Fruit fly (Drosophila melanogaster) whole organism, embryonic: ENCODE results near the gene side-III.
A peak's percentile ranks its signal among the peaks of the same experiment; 100 is the strongest.

Source experiments
- CG10431 ChIP-seq: fragments of 200-800 bp; sonication (Bioruptor generic); optimal IDR thresholded peaks from 3 replicates; lab custom pipeline; 2018; ENCODE audit warnings: missing biosample characterization, mild to moderate bottlenecking, missing genetic modification characterization
- CG10543 ChIP-seq: fragments of 200-800 bp; sonication (Bioruptor generic); optimal IDR thresholded peaks from 3 replicates; lab custom pipeline; 2017; ENCODE audit warnings: missing biosample characterization, mild to moderate bottlenecking, missing genetic modification characterization, moderate library complexity
- CG11398 ChIP-seq: fragments of 200-800 bp; sonication (Bioruptor generic); optimal IDR thresholded peaks from 2 replicates; lab custom pipeline; 2016; ENCODE audit warnings: missing biosample characterization, missing genetic modification characterization
- CG12236 ChIP-seq: fragments of 200-800 bp; sonication (Bioruptor generic); optimal IDR thresholded peaks from 2 replicates; lab custom pipeline; 2016; ENCODE audit warnings: missing biosample characterization, missing genetic modification characterization
- CG15269 ChIP-seq: fragments of 200-800 bp; sonication (Bioruptor generic); optimal IDR thresholded peaks from 2 replicates; lab custom pipeline; 2018; ENCODE audit warnings: missing biosample characterization, mild to moderate bottlenecking, missing genetic modification characterization, moderate library complexity
- CG15479 ChIP-seq: fragments of 200-800 bp; sonication (Bioruptor generic); optimal IDR thresholded peaks from 3 replicates; lab custom pipeline; 2019; ENCODE audit warnings: missing biosample characterization, mild to moderate bottlenecking, missing genetic modification characterization, moderate library complexity
- CG1647 ChIP-seq: fragments of 200-800 bp; sonication (Bioruptor generic); optimal IDR thresholded peaks from 3 replicates; lab custom pipeline; 2016; ENCODE audit warnings: missing biosample characterization, missing genetic modification characterization
- CG18011 ChIP-seq: fragments of 200-800 bp; sonication (Bioruptor generic); optimal IDR thresholded peaks from 2 replicates; lab custom pipeline; 2017; ENCODE audit warnings: missing biosample characterization, missing genetic modification characterization, mild to moderate bottlenecking, moderate library complexity, missing genotype
- CG3163 ChIP-seq: fragments of 200-800 bp; sonication (Bioruptor generic); optimal IDR thresholded peaks from 3 replicates; lab custom pipeline; 2016; ENCODE audit warnings: missing biosample characterization, missing genetic modification characterization
- CG4404 ChIP-seq: fragments of 200-800 bp; sonication (Bioruptor generic); IDR thresholded peaks from 2 replicates; pipeline ENCODE4 v1.3.6; 2022; ENCODE audit warnings: missing biosample characterization, missing genetic modification characterization
- CG6272 ChIP-seq: fragments of 200-800 bp; sonication (Bioruptor generic); IDR thresholded peaks from 2 replicates; pipeline ENCODE4 v1.3.6; 2022; ENCODE audit warnings: missing biosample characterization, missing genetic modification characterization
- CG6765 ChIP-seq: fragments of 200-800 bp; sonication (Bioruptor generic); optimal IDR thresholded peaks from 3 replicates; lab custom pipeline; 2017; ENCODE audit warnings: missing biosample characterization, mild to moderate bottlenecking, missing genetic modification characterization
- CG7963 ChIP-seq: fragments of 200-800 bp; sonication (Bioruptor generic); IDR thresholded peaks from 3 replicates; pipeline ENCODE4 v1.3.6; 2022; ENCODE audit warnings: missing biosample characterization, missing genetic modification characterization; ENCODE audit not compliant: partially characterized antibody
- CG8290 ChIP-seq, 3 experiments: fragments of 200-800 bp; sonication (Bioruptor generic); optimal IDR thresholded peaks; 2 replicates each; lab custom pipeline; 2016 to 2019; ENCODE audit warnings: missing biosample characterization in 3 of 3, missing genetic modification characterization in 3 of 3, mild to moderate bottlenecking in 2 of 3, moderate library complexity in 1 of 3
- CG8478 ChIP-seq: fragments of >200 bp; optimal IDR thresholded peaks from 2 replicates; lab custom pipeline; 2018
- Camta ChIP-seq: fragments of 200-800 bp; sonication (Bioruptor generic); optimal IDR thresholded peaks from 2 replicates; lab custom pipeline; 2016; ENCODE audit warnings: missing biosample characterization, missing genetic modification characterization
- Dip3 ChIP-seq: fragments of 200-800 bp; sonication (Bioruptor generic); optimal IDR thresholded peaks from 3 replicates; lab custom pipeline; 2016; ENCODE audit warnings: missing biosample characterization, missing genetic modification characterization
- Dp ChIP-seq: fragments of 200-800 bp; sonication (Bioruptor generic); optimal IDR thresholded peaks from 2 replicates; lab custom pipeline; 2018; ENCODE audit warnings: missing biosample characterization, mild to moderate bottlenecking, missing genetic modification characterization, moderate library complexity
- MBD-R2 ChIP-seq: fragments of 200-800 bp; sonication (Bioruptor generic); IDR thresholded peaks from 2 replicates; pipeline ENCODE4 v1.3.6; 2022; ENCODE audit warnings: missing biosample characterization, missing genetic modification characterization
- Max ChIP-seq: fragments of 200-800 bp; sonication (Bioruptor generic); optimal IDR thresholded peaks from 2 replicates; lab custom pipeline; 2016; ENCODE audit warnings: missing biosample characterization, mild to moderate bottlenecking, missing genetic modification characterization
- Med ChIP-seq: fragments of 200-800 bp; sonication (Bioruptor generic); peaks from one replicate; lab custom pipeline; 2016; ENCODE audit warnings: missing biosample characterization, missing genetic modification characterization, mild to moderate bottlenecking, inconsistent platforms, moderate library complexity
- Myb ChIP-seq: fragments of 200-800 bp; sonication (Bioruptor generic); optimal IDR thresholded peaks from 2 replicates; lab custom pipeline; 2016; ENCODE audit warnings: missing biosample characterization, missing genetic modification characterization
- Nf-YA ChIP-seq: fragments of 200-800 bp; sonication (Bioruptor generic); IDR thresholded peaks from 2 replicates; pipeline ENCODE4 v1.3.6; 2022; ENCODE audit warnings: missing biosample characterization, missing genetic modification characterization
- Nf-YB ChIP-seq: fragments of 200-800 bp; sonication (Bioruptor generic); optimal IDR thresholded peaks from 3 replicates; lab custom pipeline; 2019; ENCODE audit warnings: missing biosample characterization, mild to moderate bottlenecking, missing genetic modification characterization, moderate library complexity
- Opbp ChIP-seq: fragments of 200-800 bp; sonication (Bioruptor generic); IDR thresholded peaks from 3 replicates; pipeline ENCODE4 v1.3.6; 2022; ENCODE audit warnings: missing biosample characterization, missing genetic modification characterization; ENCODE audit not compliant: partially characterized antibody
- Poxn ChIP-seq: fragments of 200-800 bp; sonication (Bioruptor generic); IDR thresholded peaks from 2 replicates; pipeline ENCODE4 v1.3.6; 2022; ENCODE audit warnings: missing biosample characterization, missing genetic modification characterization
- Sox100B ChIP-seq: fragments of 200-800 bp; sonication (Bioruptor generic); optimal IDR thresholded peaks from 3 replicates; lab custom pipeline; 2018; ENCODE audit warnings: missing biosample characterization, mild to moderate bottlenecking, missing genetic modification characterization
- Spps ChIP-seq: fragments of 200-800 bp; sonication (Bioruptor generic); optimal IDR thresholded peaks from 2 replicates; lab custom pipeline; 2018; ENCODE audit warnings: missing biosample characterization, mild to moderate bottlenecking, missing genetic modification characterization
- Sry-β ChIP-seq: fragments of 200-800 bp; sonication (Bioruptor generic); optimal IDR thresholded peaks from 2 replicates; lab custom pipeline; 2018; ENCODE audit warnings: missing biosample characterization, mild to moderate bottlenecking, missing genetic modification characterization, moderate library complexity
- Ssrp ChIP-seq: fragments of 200-800 bp; sonication (Bioruptor generic); optimal IDR thresholded peaks from 2 replicates; lab custom pipeline; 2018; ENCODE audit warnings: missing biosample characterization, mild to moderate bottlenecking, missing genetic modification characterization, moderate library complexity
- cas ChIP-seq: fragments of 200-800 bp; sonication (Bioruptor generic); IDR thresholded peaks from 2 replicates; pipeline ENCODE4 v1.3.6; 2022; ENCODE audit warnings: missing biosample characterization, missing genetic modification characterization
- ci ChIP-seq: fragments of 200-800 bp; sonication (Bioruptor generic); IDR thresholded peaks from 3 replicates; pipeline ENCODE4 v1.3.6; 2022; ENCODE audit warnings: missing biosample characterization, missing genetic modification characterization
- crp ChIP-seq, 2 experiments: fragments of 200-800 bp; sonication (Bioruptor generic); optimal IDR thresholded peaks; 2 replicates in 1 of 2; 3 replicates in 1 of 2; lab custom pipeline; 2017; ENCODE audit warnings: missing biosample characterization in 2 of 2, missing genetic modification characterization in 2 of 2, mild to moderate bottlenecking in 1 of 2, moderate library complexity in 1 of 2
- dimm ChIP-seq: fragments of 200-800 bp; sonication (Bioruptor generic); IDR thresholded peaks from 2 replicates; pipeline ENCODE4 v1.3.6; 2022; ENCODE audit warnings: missing biosample characterization, missing genetic modification characterization
- dmrt99B ChIP-seq: fragments of 200-800 bp; sonication (Bioruptor generic); optimal IDR thresholded peaks from 2 replicates; lab custom pipeline; 2018; ENCODE audit warnings: missing biosample characterization, mild to moderate bottlenecking, missing genetic modification characterization, moderate library complexity
- dysf ChIP-seq: fragments of 200-800 bp; sonication (Bioruptor generic); IDR thresholded peaks from 3 replicates; pipeline ENCODE4 v1.3.6; 2022; ENCODE audit warnings: missing biosample characterization, missing genetic modification characterization
- jing ChIP-seq: fragments of 200-800 bp; sonication (Bioruptor generic); optimal IDR thresholded peaks from 2 replicates; lab custom pipeline; 2018; ENCODE audit warnings: missing biosample characterization, mild to moderate bottlenecking, missing genetic modification characterization
- kah ChIP-seq: fragments of 200-800 bp; sonication (Bioruptor generic); optimal IDR thresholded peaks from 2 replicates; lab custom pipeline; 2018; ENCODE audit warnings: missing biosample characterization, mild to moderate bottlenecking, missing genetic modification characterization
- kni ChIP-seq: fragments of 200-800 bp; sonication (Bioruptor generic); optimal IDR thresholded peaks from 3 replicates; lab custom pipeline; 2017; ENCODE audit warnings: mild to moderate bottlenecking, missing biosample characterization, missing genetic modification reagents, missing genetic modification characterization
- lbe ChIP-seq: fragments of 200-800 bp; sonication (Bioruptor generic); optimal IDR thresholded peaks from 2 replicates; lab custom pipeline; 2016; ENCODE audit warnings: missing biosample characterization, mild to moderate bottlenecking, missing genetic modification characterization
- lmd ChIP-seq: fragments of 200-800 bp; sonication (Bioruptor generic); IDR thresholded peaks from 2 replicates; pipeline ENCODE4 v1.3.6; 2022; ENCODE audit warnings: missing biosample characterization, missing genetic modification characterization
- run ChIP-seq: fragments of 200-800 bp; sonication (Bioruptor generic); optimal IDR thresholded peaks from 3 replicates; lab custom pipeline; 2018; ENCODE audit warnings: missing biosample characterization, mild to moderate bottlenecking, missing genetic modification characterization
- sd ChIP-seq: fragments of 200-800 bp; sonication (Bioruptor generic); optimal IDR thresholded peaks from 3 replicates; lab custom pipeline; 2018; ENCODE audit warnings: missing biosample characterization, mild to moderate bottlenecking, missing genetic modification characterization, moderate library complexity
- sqz ChIP-seq: fragments of 200-800 bp; sonication (Bioruptor generic); optimal IDR thresholded peaks from 3 replicates; lab custom pipeline; 2018; ENCODE audit warnings: missing biosample characterization, mild to moderate bottlenecking, missing genetic modification characterization
- stc ChIP-seq: fragments of 200-800 bp; sonication (Bioruptor generic); IDR thresholded peaks from 2 replicates; pipeline ENCODE4 v1.3.6; 2022; ENCODE audit warnings: missing biosample characterization, missing genetic modification characterization
- tin ChIP-seq: fragments of 200-800 bp; sonication (Bioruptor generic); optimal IDR thresholded peaks from 3 replicates; lab custom pipeline; 2016; ENCODE audit warnings: missing biosample characterization, missing genetic modification characterization
- tll ChIP-seq, 2 experiments: fragments of 200-800 bp in 1 of 2; fragments of >200 bp in 1 of 2; sonication (Bioruptor generic) in 1 of 2; optimal IDR thresholded peaks; 2 replicates each; lab custom pipeline; 2017 to 2019; ENCODE audit warnings: missing biosample characterization in 2 of 2, missing genetic modification characterization in 2 of 2, mild to moderate bottlenecking in 1 of 2, moderate library complexity in 1 of 2
- trem ChIP-seq: fragments of 200-800 bp; optimal IDR thresholded peaks from 3 replicates; lab custom pipeline; 2019; ENCODE audit warnings: missing biosample characterization, mild to moderate bottlenecking, missing genetic modification characterization, moderate library complexity
- vvl ChIP-seq: fragments of 200-800 bp; sonication (Bioruptor generic); IDR thresholded peaks from 2 replicates; pipeline ENCODE4 v1.3.6; 2022; ENCODE audit warnings: missing biosample characterization, missing genetic modification characterization

side-III gene

dm6 chr3R:5862032-5862641, 97.2 kb downstream of the side-III start, which contains the start of gene CG2017 (continued):
- TF ChIP-seq jing (no peak), CG3163 (GFP tag; lab: Kevin White, UChicago) (peak; percentile 28), CG18011 (GFP tag; lab: Kevin White, UChicago) (no peak), Max (no peak), Opbp (GFP tag; lab: Robert Waterston, UW) (peak; percentile 72), kah (GFP tag; lab: Kevin White, UChicago) (no peak), CG6765 (no peak), Sox100B (GFP tag; lab: Kevin White, UChicago) (no peak), trem (tag; lab: Kevin White, UChicago) (peak; percentile 76), Dp (GFP tag; lab: Kevin White, UChicago) (peak; percentile 82), MBD-R2 (GFP tag; lab: Robert Waterston, UW) (peak; percentile 90), CG11398 (GFP tag; lab: Kevin White, UChicago) (peak; percentile 19), CG12236 (GFP tag; lab: Kevin White, UChicago) (no peak), Nf-YA (GFP tag; lab: Robert Waterston, UW) (no peak), Myb (GFP tag; lab: Kevin White, UChicago) (peak; percentile 100), tin (peak; percentile 50), tll (GFP tag; optimal IDR thresholded peaks at IDR 0.05; lab: Kevin White, UChicago) (peak; percentile 28 to 84), dimm (GFP tag; lab: Robert Waterston, UW) (no peak), Ssrp (no peak), sqz (no peak), Poxn (GFP tag; lab: Robert Waterston, UW) (no peak), CG15479 (GFP tag; lab: Kevin White, UChicago) (peak; percentile 68), CG7963 (no peak), Nf-YB (GFP tag; lab: Kevin White, UChicago) (no peak), CG8290 (GFP tag; optimal IDR thresholded peaks at IDR 0.05; lab: Kevin White, UChicago) (no peak), CG8290 (tag; optimal IDR thresholded peaks at IDR 0.05; lab: Kevin White, UChicago) (peak in 1 of 2 experiments; percentile 89), Med (GFP tag; lab: Kevin White, UChicago) (peak; percentile 95), dmrt99B (no peak), Sry-β (peak; percentile 51), kni (peak; percentile 8), CG10431 (GFP tag; lab: Kevin White, UChicago) (no peak), CG1647 (GFP tag; lab: Kevin White, UChicago) (peak; percentile 31), CG10543 (GFP tag; lab: Kevin White, UChicago) (peak; percentile 18), cas (no peak), CG4404 (GFP tag; lab: Robert Waterston, UW) (no peak), ci (GFP tag; lab: Robert Waterston, UW) (peak; percentile 71; the same call in 2 of the 3 replicates), lmd (GFP tag; lab: Robert Waterston, UW) (peak; percentile 35; the same call in 1 of the 2 replicates), stc (peak; percentile 36; the same call in 1 of the 2 replicates), Camta (GFP tag; lab: Kevin White, UChicago) (peak; percentile 19), Dip3 (peak; percentile 52), sd (peak; percentile 34), vvl (GFP tag; lab: Robert Waterston, UW) (peak; percentile 81), Spps (tag; lab: Kevin White, UChicago) (no peak), crp (GFP tag; optimal IDR thresholded peaks at IDR 0.05; lab: Kevin White, UChicago) (peak; percentile 76 to 98), CG6272 (GFP tag; lab: Robert Waterston, UW) (0 out of 2 replicates have a peak, but pooled peaks have one; percentile 18), run (tag; lab: Kevin White, UChicago) (no peak), dysf (GFP tag; lab: Robert Waterston, UW) (peak; percentile 29; the same call in 1 of the 3 replicates), CG15269 (tag; lab: Kevin White, UChicago) (peak; percentile 20), CG8478 (lab: Kevin White, UChicago) (no peak), lbe (GFP tag; lab: Kevin White, UChicago) (no peak)
